Worm (Caenorhabditis elegans): ENCODE measurements around the gene K11E4.1.

DNA sequence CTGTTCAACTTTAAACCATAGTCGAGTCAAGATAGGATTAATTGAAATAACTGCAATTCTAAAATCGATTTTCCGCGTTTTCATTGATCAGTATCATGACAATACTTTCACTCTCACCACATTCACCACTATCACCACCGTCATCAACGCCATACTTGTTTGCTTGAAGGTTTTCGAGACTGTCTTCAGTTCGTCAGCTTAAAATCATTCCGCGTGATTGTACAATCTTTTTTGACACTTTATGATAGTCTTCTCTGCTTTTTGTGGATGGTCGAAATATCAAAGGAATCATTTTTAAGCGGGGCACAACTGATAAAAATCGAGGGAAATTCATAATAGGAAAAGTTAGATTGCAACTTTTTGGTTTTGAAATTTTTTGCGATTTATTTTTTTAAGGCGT lies 32.3 kb downstream of the K11E4.1 start:
- TF ChIP-seq nfya-1 (tag; optimal IDR thresholded peaks at IDR 0.05; ENCODE audit: borderline replicate concordance, insufficient read depth) (no peak), aptf-2 (GFP tag; conservative IDR thresholded peaks at IDR 0.05) (no peak), madf-8 (GFP tag; conservative IDR thresholded peaks at IDR 0.05) (no peak), lin-40 (tag; optimal IDR thresholded peaks at IDR 0.05) (no peak), F33H1.4 (GFP tag; IDR thresholded peaks at IDR 0.05) (no peak), mcd-1 (GFP tag; IDR thresholded peaks at IDR 0.05) (no peak), die-1 (tag; optimal IDR thresholded peaks at IDR 0.05) (no peak), tlf-1 (GFP tag; optimal IDR thresholded peaks at IDR 0.05) (no peak), dox-1 (GFP tag; IDR thresholded peaks at IDR 0.05) (no peak), hsf-1 (GFP tag; IDR thresholded peaks at IDR 0.05) (no peak)

Data from whole organism, young adult.